Fruit fly (Drosophila melanogaster) whole organism, embryonic: ENCODE data around the gene CG17929.

ENCODE experiments used
- Abd-B ChIP-seq: fragments of 200-800 bp; sonication (Bioruptor generic); optimal IDR thresholded peaks from 2 replicates; lab custom pipeline; 2018; ENCODE audit warnings: missing biosample characterization, mild to moderate bottlenecking, missing genetic modification characterization, moderate library complexity
- Atf6 ChIP-seq: fragments of 200-800 bp; sonication (Bioruptor generic); IDR thresholded peaks from 2 replicates; pipeline ENCODE4 v1.3.6; 2022; ENCODE audit warnings: missing biosample characterization, missing genetic modification characterization
- CG10654 ChIP-seq: fragments of 200-800 bp; sonication (Bioruptor generic); optimal IDR thresholded peaks from 2 replicates; lab custom pipeline; 2016; ENCODE audit warnings: missing biosample characterization, missing genetic modification characterization
- CG11085 ChIP-seq: fragments of 200-800 bp; sonication (Bioruptor generic); IDR thresholded peaks from 2 replicates; pipeline ENCODE4 v1.3.6; 2022; ENCODE audit warnings: missing biosample characterization, missing genetic modification characterization
- CG11398 ChIP-seq: fragments of 200-800 bp; sonication (Bioruptor generic); optimal IDR thresholded peaks from 2 replicates; lab custom pipeline; 2016; ENCODE audit warnings: missing biosample characterization, missing genetic modification characterization
- CG11695 ChIP-seq: fragments of 200-800 bp; sonication (Bioruptor generic); IDR thresholded peaks from 3 replicates; pipeline ENCODE4 v1.3.6; 2022; ENCODE audit warnings: missing biosample characterization, missing genetic modification characterization
- CG11696 ChIP-seq: fragments of 200-800 bp; sonication (Bioruptor generic); IDR thresholded peaks from 2 replicates; pipeline ENCODE4 v1.3.6; 2022; ENCODE audit warnings: missing biosample characterization, missing genetic modification characterization
- CG12299 ChIP-seq: fragments of 200-800 bp; sonication (Bioruptor generic); optimal IDR thresholded peaks from 2 replicates; lab custom pipeline; 2018; ENCODE audit warnings: missing biosample characterization, mild to moderate bottlenecking, missing genetic modification characterization
- CG13894 ChIP-seq: fragments of 200-800 bp; sonication (Bioruptor generic); optimal IDR thresholded peaks from 3 replicates; lab custom pipeline; 2018; ENCODE audit warnings: missing biosample characterization, mild to moderate bottlenecking, missing genetic modification characterization, moderate library complexity
- CG15269 ChIP-seq: fragments of 200-800 bp; sonication (Bioruptor generic); optimal IDR thresholded peaks from 2 replicates; lab custom pipeline; 2018; ENCODE audit warnings: missing biosample characterization, mild to moderate bottlenecking, missing genetic modification characterization, moderate library complexity
- CG1647 ChIP-seq: fragments of 200-800 bp; sonication (Bioruptor generic); optimal IDR thresholded peaks from 3 replicates; lab custom pipeline; 2016; ENCODE audit warnings: missing biosample characterization, missing genetic modification characterization
- CG17385 ChIP-seq: fragments of 200-800 bp; sonication (Bioruptor generic); optimal IDR thresholded peaks from 3 replicates; lab custom pipeline; 2018; ENCODE audit warnings: missing biosample characterization, mild to moderate bottlenecking, missing genetic modification characterization
- CG33557 ChIP-seq: fragments of 200-800 bp; sonication (Bioruptor generic); optimal IDR thresholded peaks from 2 replicates; lab custom pipeline; 2019; ENCODE audit warnings: missing biosample characterization, mild to moderate bottlenecking, missing genetic modification characterization, moderate library complexity
- CG3407 ChIP-seq: fragments of 200-800 bp; sonication (Bioruptor generic); optimal IDR thresholded peaks from 2 replicates; lab custom pipeline; 2018; ENCODE audit warnings: missing biosample characterization, mild to moderate bottlenecking, missing genetic modification characterization
- CG6175 ChIP-seq: fragments of 200-800 bp; sonication (Bioruptor generic); IDR thresholded peaks from 3 replicates; pipeline ENCODE4 v1.3.6; 2022; ENCODE audit warnings: missing biosample characterization, missing genetic modification characterization
- CG6683 ChIP-seq: fragments of 200-800 bp; sonication (Bioruptor generic); optimal IDR thresholded peaks from 2 replicates; lab custom pipeline; 2017; ENCODE audit warnings: missing biosample characterization, mild to moderate bottlenecking, missing genetic modification characterization, missing genetic modification reagents
- CG7786 ChIP-seq: fragments of 200-800 bp; sonication (Bioruptor generic); optimal IDR thresholded peaks from 2 replicates; lab custom pipeline; 2016; ENCODE audit warnings: missing biosample characterization, missing genetic modification characterization
- CG7963 ChIP-seq: fragments of 200-800 bp; sonication (Bioruptor generic); IDR thresholded peaks from 3 replicates; pipeline ENCODE4 v1.3.6; 2022; ENCODE audit warnings: missing biosample characterization, missing genetic modification characterization; ENCODE audit not compliant: partially characterized antibody
- CG8388 ChIP-seq: fragments of 200-800 bp; sonication (Bioruptor generic); optimal IDR thresholded peaks from 2 replicates; lab custom pipeline; 2019; ENCODE audit warnings: missing biosample characterization, mild to moderate bottlenecking, missing genetic modification characterization, moderate library complexity
- CG8944 ChIP-seq: fragments of 200-800 bp; sonication (Bioruptor generic); optimal IDR thresholded peaks from 3 replicates; lab custom pipeline; 2016; ENCODE audit warnings: missing biosample characterization, missing genetic modification characterization
- Deaf1 ChIP-seq: fragments of 200-800 bp; optimal IDR thresholded peaks from 3 replicates; lab custom pipeline; 2019; ENCODE audit warnings: missing biosample characterization, mild to moderate bottlenecking, missing genetic modification characterization, moderate library complexity
- H15 ChIP-seq: fragments of 200-800 bp; sonication (Bioruptor generic); IDR thresholded peaks from 3 replicates; pipeline ENCODE4 v1.3.6; 2022; ENCODE audit warnings: missing biosample characterization, missing genetic modification characterization
- MBD-R2 ChIP-seq: fragments of 200-800 bp; sonication (Bioruptor generic); IDR thresholded peaks from 2 replicates; pipeline ENCODE4 v1.3.6; 2022; ENCODE audit warnings: missing biosample characterization, missing genetic modification characterization
- MESR4 ChIP-seq: fragments of 200-800 bp; sonication (Bioruptor generic); optimal IDR thresholded peaks from 2 replicates; lab custom pipeline; 2018; ENCODE audit warnings: missing biosample characterization, mild to moderate bottlenecking, missing genetic modification characterization, moderate library complexity
- Meics ChIP-seq: fragments of 200-800 bp; sonication (Bioruptor generic); optimal IDR thresholded peaks from 2 replicates; lab custom pipeline; 2017; ENCODE audit warnings: missing biosample characterization, mild to moderate bottlenecking, missing genetic modification characterization
- Mes4 ChIP-seq: fragments of 200-800 bp; sonication (Bioruptor generic); optimal IDR thresholded peaks from 2 replicates; lab custom pipeline; 2016; ENCODE audit warnings: missing biosample characterization, missing genetic modification characterization
- Ravus ChIP-seq: fragments of 200-800 bp; sonication (Bioruptor generic); IDR thresholded peaks from 2 replicates; pipeline ENCODE4 v1.3.6; 2022; ENCODE audit warnings: missing biosample characterization, missing genetic modification characterization
- Side ChIP-seq: fragments of 200-800 bp; sonication (Bioruptor generic); optimal IDR thresholded peaks from 2 replicates; lab custom pipeline; 2016; ENCODE audit warnings: missing biosample characterization, missing genetic modification characterization
- Sry-β ChIP-seq: fragments of 200-800 bp; sonication (Bioruptor generic); optimal IDR thresholded peaks from 2 replicates; lab custom pipeline; 2018; ENCODE audit warnings: missing biosample characterization, mild to moderate bottlenecking, missing genetic modification characterization, moderate library complexity
- az2 ChIP-seq: fragments of 200-800 bp; sonication (Bioruptor generic); optimal IDR thresholded peaks from 3 replicates; lab custom pipeline; 2016; ENCODE audit warnings: missing biosample characterization, missing genetic modification characterization
- cato ChIP-seq: fragments of 200-800 bp; sonication (Bioruptor generic); optimal IDR thresholded peaks from 2 replicates; lab custom pipeline; 2016; ENCODE audit warnings: missing biosample characterization, missing genetic modification characterization, borderline replicate concordance
- chm ChIP-seq: fragments of 200-800 bp; sonication (Bioruptor generic); IDR thresholded peaks from 2 replicates; pipeline ENCODE4 v1.3.6; 2022; ENCODE audit warnings: missing biosample characterization, missing genetic modification characterization
- da ChIP-seq: fragments of 200-800 bp; sonication (Bioruptor generic); optimal IDR thresholded peaks from 2 replicates; lab custom pipeline; 2016; ENCODE audit warnings: missing biosample characterization, missing genetic modification characterization
- hth ChIP-seq: fragments of >200 bp; optimal IDR thresholded peaks from 2 replicates; lab custom pipeline; 2017; ENCODE audit warnings: inconsistent platforms
- lmd ChIP-seq: fragments of 200-800 bp; sonication (Bioruptor generic); IDR thresholded peaks from 2 replicates; pipeline ENCODE4 v1.3.6; 2022; ENCODE audit warnings: missing biosample characterization, missing genetic modification characterization
- mirr ChIP-seq: fragments of 200-800 bp; sonication (Bioruptor generic); optimal IDR thresholded peaks from 3 replicates; lab custom pipeline; 2018; ENCODE audit warnings: missing biosample characterization, mild to moderate bottlenecking, missing genetic modification characterization
- peb ChIP-seq: fragments of 200-800 bp; sonication (Bioruptor generic); IDR thresholded peaks from 2 replicates; pipeline ENCODE4 v1.3.6; 2022; ENCODE audit warnings: missing biosample characterization, missing genetic modification characterization
- pfk ChIP-seq: fragments of 200-800 bp; sonication (Bioruptor generic); optimal IDR thresholded peaks from 2 replicates; lab custom pipeline; 2018; ENCODE audit warnings: missing biosample characterization, mild to moderate bottlenecking, missing genetic modification characterization, moderate library complexity
- pita ChIP-seq: fragments of 200-800 bp; sonication (Bioruptor generic); optimal IDR thresholded peaks from 2 replicates; lab custom pipeline; 2017; ENCODE audit warnings: missing biosample characterization, mild to moderate bottlenecking, missing genetic modification characterization
- psq ChIP-seq: fragments of 200-800 bp; sonication (Bioruptor generic); optimal IDR thresholded peaks from 2 replicates; lab custom pipeline; 2017; ENCODE audit warnings: missing biosample characterization, missing genetic modification characterization
- scrt ChIP-seq: fragments of 200-800 bp; sonication (Bioruptor generic); optimal IDR thresholded peaks from 2 replicates; lab custom pipeline; 2018; ENCODE audit warnings: missing biosample characterization, mild to moderate bottlenecking, missing genetic modification characterization, moderate library complexity
- slbo ChIP-seq: fragments of 200-800 bp; sonication (Bioruptor generic); IDR thresholded peaks from 2 replicates; pipeline ENCODE4 v1.3.6; 2022; ENCODE audit warnings: missing biosample characterization, missing genetic modification characterization

Gene CG17929

dm6 chr3R:16309302-16310080 lies 15.8 kb upstream of the CG17929 start (continued):
- no peak for TF ChIP-seq Deaf1 (tag; lab: Kevin White, UChicago)
- TF ChIP-seq CG15269 = peak; percentile 48
- no peak for TF ChIP-seq az2
- TF ChIP-seq H15 (GFP tag; lab: Robert Waterston, UW) = no peak
- TF ChIP-seq CG12299 (tag; lab: Kevin White, UChicago) = no peak
- TF ChIP-seq CG6683 (GFP tag; lab: Kevin White, UChicago) = no peak
- TF ChIP-seq CG6175 (GFP tag; lab: Robert Waterston, UW) = peak; percentile 35; the same call in 1 of the 3 replicates
- no peak for TF ChIP-seq CG11085 (GFP tag; lab: Robert Waterston, UW)
- no peak for TF ChIP-seq CG11398 (GFP tag; lab: Kevin White, UChicago)
- TF ChIP-seq CG7963 = 0 out of 3 replicates have a peak, but pooled peaks have one; percentile 31
- TF ChIP-seq Sry-β (GFP tag; lab: Kevin White, UChicago) = no peak
- no peak for TF ChIP-seq pita (GFP tag; lab: Kevin White, UChicago)
- no peak for TF ChIP-seq Mes4
- TF ChIP-seq CG13894 (tag; lab: Kevin White, UChicago) = no peak
- TF ChIP-seq mirr (GFP tag; lab: Kevin White, UChicago) = no peak
- no peak for TF ChIP-seq da (GFP tag; lab: Kevin White, UChicago)
- no peak for TF ChIP-seq pfk (GFP tag; lab: Kevin White, UChicago)
- TF ChIP-seq Abd-B (GFP tag; lab: Kevin White, UChicago) = no peak
- TF ChIP-seq Meics (GFP tag; lab: Kevin White, UChicago) = peak; percentile 47
- TF ChIP-seq CG7786 (GFP tag; lab: Kevin White, UChicago) = peak; percentile 9
- no peak for TF ChIP-seq psq (GFP tag; lab: Kevin White, UChicago)
- no peak for TF ChIP-seq lmd (GFP tag; lab: Robert Waterston, UW)
- TF ChIP-seq Atf6 (GFP tag; lab: Robert Waterston, UW) = peak; percentile 60; the same call in 1 of the 2 replicates
- no peak for TF ChIP-seq CG33557
- no peak for TF ChIP-seq MESR4 (GFP tag; lab: Kevin White, UChicago)
- no peak for TF ChIP-seq hth (lab: Kevin White, UChicago)
- no peak for TF ChIP-seq CG1647 (GFP tag; lab: Kevin White, UChicago)
- no peak for TF ChIP-seq cato (GFP tag; lab: Kevin White, UChicago)
- 0 out of 2 replicates have a peak, but pooled peaks have one; percentile 31 for TF ChIP-seq CG11696 (GFP tag; lab: Robert Waterston, UW)
- peak; percentile 15 for TF ChIP-seq CG17385 (GFP tag; lab: Kevin White, UChicago)
- TF ChIP-seq scrt = no peak
- no peak for TF ChIP-seq chm (GFP tag; lab: Robert Waterston, UW)
- no peak for TF ChIP-seq CG10654 (GFP tag; lab: Kevin White, UChicago)
- TF ChIP-seq CG11695 (GFP tag; lab: Robert Waterston, UW) = 0 out of 3 replicates have a peak, but pooled peaks have one; percentile 29
- TF ChIP-seq CG3407 (GFP tag; lab: Kevin White, UChicago) = no peak
- TF ChIP-seq CG8388 (GFP tag; lab: Kevin White, UChicago) = peak; percentile 13
- TF ChIP-seq MBD-R2 (GFP tag; lab: Robert Waterston, UW) = no peak; the same call in 1 of the 2 replicates
- no peak for TF ChIP-seq peb (GFP tag; lab: Robert Waterston, UW)
- TF ChIP-seq CG8944 = peak; percentile 28
- TF ChIP-seq slbo (GFP tag; lab: Robert Waterston, UW) = peak; percentile 62
- TF ChIP-seq Ravus (GFP tag; lab: Robert Waterston, UW) = no peak
- TF ChIP-seq Side = no peak
